Fruit fly (Drosophila melanogaster): ENCODE measurements around the gene CG32055.

DNA sequence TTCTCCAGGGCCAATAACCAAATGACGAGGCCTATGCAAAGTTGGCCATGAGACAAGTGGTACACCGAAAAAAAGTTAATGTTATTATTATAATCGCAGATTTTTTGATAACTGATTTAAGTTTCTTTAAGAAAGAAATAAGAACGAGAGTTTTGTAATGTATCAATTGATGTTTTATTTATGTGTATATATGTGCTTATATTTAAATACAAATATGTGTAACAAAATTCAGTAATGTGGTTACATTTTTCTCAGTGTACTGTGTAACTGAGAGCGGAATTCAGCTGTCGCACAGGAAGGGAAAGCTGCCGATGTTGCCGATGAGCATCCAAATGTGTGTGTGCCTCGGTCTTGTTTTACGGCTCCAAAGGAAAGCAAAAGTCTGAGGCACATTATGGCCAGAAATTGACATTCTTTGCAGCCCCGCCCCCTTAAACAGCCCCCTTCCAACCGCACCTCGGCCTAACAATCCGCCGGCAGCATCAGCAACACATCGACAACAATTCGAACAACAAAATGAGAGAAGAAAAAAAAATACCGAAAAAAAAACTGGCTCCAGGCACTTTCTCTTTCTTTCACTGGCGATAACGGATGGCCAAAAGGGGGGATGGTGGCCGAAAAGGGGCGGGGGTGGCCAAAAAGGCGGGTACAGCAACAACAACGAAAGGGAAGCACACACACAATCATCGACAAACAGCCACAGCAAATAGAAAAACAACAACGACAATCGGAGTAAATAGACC, 13.6 kb downstream of the CG32055 start:
- TF ChIP-seq CTCF (optimal IDR thresholded peaks at IDR 0.05) (no peak), CG8478 (optimal IDR thresholded peaks at IDR 0.05) (no peak)
